Fruit fly (Drosophila melanogaster) Kc167 (cell line): ENCODE measurements around the gene PIG-P.

Experiments used
- Myc ChIP-seq: fragments of >200 bp; optimal IDR thresholded peaks from 2 replicates; lab custom pipeline; 2017; ENCODE audit warnings: missing external identifiers
- Sin3A ChIP-seq: fragments of >200 bp; optimal IDR thresholded peaks from 2 replicates; lab custom pipeline; 2018; ENCODE audit warnings: missing external identifiers
- insv ChIP-seq: fragments of >200 bp; optimal IDR thresholded peaks from 3 replicates; lab custom pipeline; 2018; ENCODE audit warnings: missing external identifiers
- psq ChIP-seq: fragments of >200 bp; optimal IDR thresholded peaks from 2 replicates; lab custom pipeline; 2017; ENCODE audit warnings: missing external identifiers
- ttk ChIP-seq: sonication (Bioruptor generic); optimal IDR thresholded peaks from 2 replicates; lab custom pipeline; 2017; ENCODE audit warnings: missing external identifiers

DNA sequence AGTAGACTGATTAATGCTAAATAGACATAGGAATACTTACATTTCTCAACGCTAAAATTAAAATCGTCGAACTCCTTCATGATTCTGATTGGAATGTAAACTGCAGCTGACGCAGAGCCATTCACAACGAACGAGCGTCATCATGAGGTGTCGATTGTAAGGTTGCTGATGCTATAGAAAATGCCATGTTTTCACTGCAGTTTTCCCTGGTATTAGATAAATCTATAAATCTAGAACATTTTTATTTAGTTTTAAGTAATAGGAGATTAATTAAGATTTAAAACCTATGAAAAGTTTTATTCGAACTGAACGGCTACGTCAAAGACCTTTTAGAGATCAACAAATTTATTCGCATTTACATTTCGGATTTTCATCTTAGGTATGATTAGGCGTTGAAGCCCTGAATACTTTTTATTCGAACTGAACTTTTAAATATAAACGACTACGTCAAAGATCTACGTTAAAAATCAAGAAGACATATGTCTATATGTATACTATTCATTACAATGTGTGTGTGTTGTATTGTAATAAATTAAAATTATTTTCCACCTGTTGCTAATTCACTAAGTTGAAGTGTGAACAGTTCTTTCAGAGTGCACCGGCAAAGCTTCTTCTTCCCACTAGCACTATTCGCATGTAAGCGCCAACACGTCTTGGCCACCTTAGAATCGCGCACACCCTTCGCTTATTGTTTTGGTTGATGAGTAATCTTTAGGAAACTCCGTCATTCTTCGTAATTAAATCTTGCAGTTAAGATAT, 5.7 kb downstream of the PIG-P start, which contains the start of the genes Exo84 and Vps2:
- TF ChIP-seq insv (no peak), Myc (lab: Kevin White, UChicago) (no peak), psq (no peak), Sin3A (lab: Kevin White, UChicago) (no peak), ttk (lab: Kevin White, UChicago) (no peak)
